5 fruit fly cellular contexts compared by ENCODE assay signal in the genomic region with DNA sequence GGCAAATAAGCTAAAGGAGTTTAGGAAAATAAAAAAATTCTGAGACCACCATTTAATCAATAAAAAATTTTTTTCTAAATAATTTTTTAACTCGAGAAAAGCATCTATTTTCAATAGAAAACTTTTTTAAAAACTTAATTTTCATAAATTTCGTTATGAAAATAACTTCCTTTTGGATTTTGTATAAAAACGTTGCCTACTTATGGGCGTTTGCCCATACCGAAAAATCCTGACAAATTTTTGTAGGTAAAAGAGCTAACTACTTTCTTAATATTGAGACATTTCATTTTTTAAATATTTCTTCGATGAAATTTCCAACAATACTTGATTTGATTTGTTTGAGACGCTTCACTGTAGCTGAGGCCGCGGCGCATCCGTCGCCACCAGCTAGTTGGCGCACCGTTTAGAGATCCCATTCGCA.
TF ChIP-seq lines count a peak whose summit lies in the region.

No protein-coding gene starts in this region.

- TF ChIP-seq CTCF in whole organism, embryonic (GFP tag; optimal IDR thresholded peaks at IDR 0.05; lab: Kevin White, UChicago) = no peak

TF ChIP-seq in whole organism, adult, 20 proteins besides CTCF, POLR2A, EP300 and RAD21:
- TF ChIP-seq Hr96 (GFP tag; optimal IDR thresholded peaks at IDR 0.05; lab: Kevin White, UChicago) (peak; percentile 42), CG7045 (GFP tag; optimal IDR thresholded peaks at IDR 0.05; lab: Kevin White, UChicago) (peak; percentile 46), pad (GFP tag; optimal IDR thresholded peaks at IDR 0.05; lab: Kevin White, UChicago) (no peak), kay (GFP tag; lab: Kevin White, UChicago; ENCODE audit: borderline replicate concordance) (peak; percentile 68), ovo (GFP tag; optimal IDR thresholded peaks at IDR 0.05; lab: Kevin White, UChicago) (no peak), CG5204 (GFP tag; optimal IDR thresholded peaks at IDR 0.05; lab: Kevin White, UChicago) (peak; percentile 74), toe (GFP tag; optimal IDR thresholded peaks at IDR 0.05; lab: Kevin White, UChicago) (peak; percentile 12), CG11617 (GFP tag; optimal IDR thresholded peaks at IDR 0.05; lab: Kevin White, UChicago) (peak; percentile 51), CG7101 (tag; optimal IDR thresholded peaks at IDR 0.05; lab: Kevin White, UChicago) (peak; percentile 25)

TF ChIP-seq in whole organism, embryonic, 481 proteins besides CTCF, POLR2A, EP300 and RAD21 (continues in another document):
- TF ChIP-seq CG10267 (tag; optimal IDR thresholded peaks at IDR 0.05; lab: Kevin White, UChicago) = peak; percentile 38
- 0 out of 2 replicates have a peak, but pooled peaks have one; percentile 27 for TF ChIP-seq bowl (GFP tag; IDR thresholded peaks at IDR 0.05; lab: Robert Waterston, UW)
- no peak for TF ChIP-seq ato (GFP tag; IDR thresholded peaks at IDR 0.05; lab: Robert Waterston, UW; ENCODE audit: partially characterized antibody)
- no peak for TF ChIP-seq vnd (GFP tag; IDR thresholded peaks at IDR 0.05; lab: Robert Waterston, UW; ENCODE audit: partially characterized antibody)
- TF ChIP-seq Scr (GFP tag; IDR thresholded peaks at IDR 0.05; lab: Robert Waterston, UW; ENCODE audit: partially characterized antibody) = no peak
- TF ChIP-seq sd (tag; optimal IDR thresholded peaks at IDR 0.05; lab: Kevin White, UChicago) = no peak
- no peak for TF ChIP-seq CG14667 (GFP tag; IDR thresholded peaks at IDR 0.05; lab: Robert Waterston, UW)
- no peak for TF ChIP-seq Awh (GFP tag; IDR thresholded peaks at IDR 0.05; lab: Robert Waterston, UW)
- TF ChIP-seq abd-A (tag; optimal IDR thresholded peaks at IDR 0.05; lab: Kevin White, UChicago) = no peak
- no peak for TF ChIP-seq slou (GFP tag; optimal IDR thresholded peaks at IDR 0.05; lab: Kevin White, UChicago)
- no peak for TF ChIP-seq twi (tag; optimal IDR thresholded peaks at IDR 0.05; lab: Kevin White, UChicago)
- no peak for TF ChIP-seq CG31224 (GFP tag; IDR thresholded peaks at IDR 0.05; lab: Robert Waterston, UW)
- TF ChIP-seq B-H2 (GFP tag; optimal IDR thresholded peaks at IDR 0.05; lab: Kevin White, UChicago) = no peak
- peak; percentile 67 for TF ChIP-seq CoRest (tag; optimal IDR thresholded peaks at IDR 0.05; lab: Kevin White, UChicago)
- TF ChIP-seq repo (GFP tag; optimal IDR thresholded peaks at IDR 0.05; lab: Kevin White, UChicago) = no peak
- peak; percentile 43 for TF ChIP-seq lmd (GFP tag; IDR thresholded peaks at IDR 0.05; lab: Robert Waterston, UW)
- TF ChIP-seq CG6854 (GFP tag; optimal IDR thresholded peaks at IDR 0.05; lab: Kevin White, UChicago) = no peak
- TF ChIP-seq Hr3 (GFP tag; optimal IDR thresholded peaks at IDR 0.05; lab: Kevin White, UChicago) = peak; percentile 41
- TF ChIP-seq CG34224 (GFP tag; IDR thresholded peaks at IDR 0.05; lab: Robert Waterston, UW; ENCODE audit: partially characterized antibody) = no peak

TF ChIP-seq in whole organism, prepupa, 60 proteins besides CTCF, POLR2A, EP300 and RAD21 (continues in another document):
- TF ChIP-seq Ets21C (GFP tag; optimal IDR thresholded peaks at IDR 0.05; lab: Kevin White, UChicago) (no peak), fd59A (GFP tag; optimal IDR thresholded peaks at IDR 0.05; lab: Kevin White, UChicago) (peak; percentile 65), eg (GFP tag; IDR thresholded peaks at IDR 0.05; lab: Robert Waterston, UW) (peak; percentile 73), Sox102F (GFP tag; optimal IDR thresholded peaks at IDR 0.05; lab: Kevin White, UChicago) (no peak), CG1621 (tag; optimal IDR thresholded peaks at IDR 0.05; lab: Kevin White, UChicago) (no peak), fd85E (GFP tag; optimal IDR thresholded peaks at IDR 0.05; lab: Kevin White, UChicago) (no peak), Ets96B (tag; optimal IDR thresholded peaks at IDR 0.05; lab: Kevin White, UChicago) (peak; percentile 71), dac (GFP tag; optimal IDR thresholded peaks at IDR 0.05; lab: Kevin White, UChicago) (peak; percentile 65), Hr39 (GFP tag; optimal IDR thresholded peaks at IDR 0.05; lab: Kevin White, UChicago) (peak; percentile 31), CG3032 (tag; optimal IDR thresholded peaks at IDR 0.05; lab: Kevin White, UChicago) (peak; percentile 72), CG6854 (GFP tag; optimal IDR thresholded peaks at IDR 0.05; lab: Kevin White, UChicago) (no peak), CG8319 (GFP tag; optimal IDR thresholded peaks at IDR 0.05; lab: Kevin White, UChicago) (peak; percentile 26), achi (GFP tag; optimal IDR thresholded peaks at IDR 0.05; lab: Kevin White, UChicago) (peak; percentile 71), net (GFP tag; optimal IDR thresholded peaks at IDR 0.05; lab: Kevin White, UChicago) (peak; percentile 75), CG10631 (GFP tag; optimal IDR thresholded peaks at IDR 0.05; lab: Kevin White, UChicago) (peak; percentile 73), CG6792 (GFP tag; optimal IDR thresholded peaks at IDR 0.05; lab: Kevin White, UChicago) (peak; percentile 46), CG4318 (GFP tag; optimal IDR thresholded peaks at IDR 0.05; lab: Kevin White, UChicago) (peak; percentile 85), pdm3 (GFP tag; optimal IDR thresholded peaks at IDR 0.05; lab: Kevin White, UChicago) (peak; percentile 75), dsx (GFP tag; optimal IDR thresholded peaks at IDR 0.05; lab: Kevin White, UChicago; ENCODE audit: poor library complexity, severe bottlenecking) (peak; percentile 40), svp (GFP tag; lab: Kevin White, UChicago) (no peak)

TF ChIP-seq in whole organism, pupa, 21 proteins besides CTCF, POLR2A, EP300 and RAD21:
- TF ChIP-seq CG4496 (GFP tag; IDR thresholded peaks at IDR 0.05; lab: Robert Waterston, UW) (peak; percentile 77), CG32121 (GFP tag; IDR thresholded peaks at IDR 0.05; lab: Robert Waterston, UW) (no peak; the same call in 1 of the 2 replicates), CG34367 (tag; optimal IDR thresholded peaks at IDR 0.05; lab: Kevin White, UChicago) (peak; percentile 39), CG12605 (GFP tag; IDR thresholded peaks at IDR 0.05; lab: Robert Waterston, UW) (0 out of 2 replicates have a peak, but pooled peaks have one; percentile 29), Ets98B (GFP tag; IDR thresholded peaks at IDR 0.05; lab: Robert Waterston, UW) (peak; percentile 42), D1 (tag; optimal IDR thresholded peaks at IDR 0.05; lab: Kevin White, UChicago) (peak; percentile 65), CG9948 (tag; optimal IDR thresholded peaks at IDR 0.05; lab: Kevin White, UChicago) (peak; percentile 75), fd96Ca (GFP tag; IDR thresholded peaks at IDR 0.05; lab: Robert Waterston, UW) (0 out of 3 replicates have a peak, but pooled peaks have one; percentile 6), CG13204 (GFP tag; optimal IDR thresholded peaks at IDR 0.05; lab: Kevin White, UChicago) (no peak), CG15710 (tag; optimal IDR thresholded peaks at IDR 0.05; lab: Kevin White, UChicago) (peak; percentile 70), CG10348 (GFP tag; IDR thresholded peaks at IDR 0.05; lab: Robert Waterston, UW) (no peak), CG8159 (tag; optimal IDR thresholded peaks at IDR 0.05; lab: Kevin White, UChicago) (peak; percentile 79), Pif1B (GFP tag; optimal IDR thresholded peaks at IDR 0.05; lab: Kevin White, UChicago) (peak; percentile 74), gl (tag; optimal IDR thresholded peaks at IDR 0.05; lab: Kevin White, UChicago) (peak; percentile 13), CG17806 (tag; optimal IDR thresholded peaks at IDR 0.05; lab: Kevin White, UChicago) (peak; percentile 67), CG8301 (tag; optimal IDR thresholded peaks at IDR 0.05; lab: Kevin White, UChicago) (peak; percentile 78), CG14655 (GFP tag; optimal IDR thresholded peaks at IDR 0.05; lab: Kevin White, UChicago) (peak; percentile 90), EcR (GFP tag; optimal IDR thresholded peaks at IDR 0.05; lab: Kevin White, UChicago) (no peak), Snoo (tag; optimal IDR thresholded peaks at IDR 0.05; lab: Kevin White, UChicago) (no peak), Pif1A (GFP tag; optimal IDR thresholded peaks at IDR 0.05; lab: Kevin White, UChicago) (peak; percentile 77), rn (GFP tag; IDR thresholded peaks at IDR 0.05; lab: Robert Waterston, UW) (no peak; the same call in 1 of the 2 replicates)

TF ChIP-seq in whole organism, wandering third instar larva, 38 proteins besides CTCF, POLR2A, EP300 and RAD21 (continues in another document):
- TF ChIP-seq dmrt93B (GFP tag; optimal IDR thresholded peaks at IDR 0.05; lab: Kevin White, UChicago) = no peak
- TF ChIP-seq Vsx2 (GFP tag; optimal IDR thresholded peaks at IDR 0.05; lab: Kevin White, UChicago; ENCODE audit: partially characterized antibody) = no peak
- TF ChIP-seq woc (GFP tag; optimal IDR thresholded peaks at IDR 0.05; lab: Kevin White, UChicago) = peak; percentile 20
- no peak for TF ChIP-seq jim (GFP tag; optimal IDR thresholded peaks at IDR 0.05; lab: Kevin White, UChicago)
- no peak for TF ChIP-seq Mio (GFP tag; optimal IDR thresholded peaks at IDR 0.05; lab: Kevin White, UChicago)
- TF ChIP-seq OdsH (GFP tag; optimal IDR thresholded peaks at IDR 0.05; lab: Kevin White, UChicago) = no peak
- no peak for TF ChIP-seq rgr (GFP tag; optimal IDR thresholded peaks at IDR 0.05; lab: Kevin White, UChicago)
- no peak for TF ChIP-seq Hnf4 (GFP tag; optimal IDR thresholded peaks at IDR 0.05; lab: Kevin White, UChicago)
- no peak for TF ChIP-seq Hr83 (GFP tag; optimal IDR thresholded peaks at IDR 0.05; lab: Kevin White, UChicago; ENCODE audit: poor library complexity, severe bottlenecking)
- TF ChIP-seq sage (GFP tag; optimal IDR thresholded peaks at IDR 0.05; lab: Kevin White, UChicago) = no peak
- no peak for TF ChIP-seq br (GFP tag; optimal IDR thresholded peaks at IDR 0.05; lab: Kevin White, UChicago)
- TF ChIP-seq Myc (optimal IDR thresholded peaks at IDR 0.05; lab: Kevin White, UChicago) = no peak
- no peak for TF ChIP-seq Dif (GFP tag; optimal IDR thresholded peaks at IDR 0.05; lab: Kevin White, UChicago; ENCODE audit: partially characterized antibody)
- TF ChIP-seq CG32264 (GFP tag; optimal IDR thresholded peaks at IDR 0.05; lab: Kevin White, UChicago) = no peak
- peak; percentile 12 for TF ChIP-seq psq (GFP tag; optimal IDR thresholded peaks at IDR 0.05; lab: Kevin White, UChicago)
- no peak for TF ChIP-seq h (GFP tag; optimal IDR thresholded peaks at IDR 0.05; lab: Kevin White, UChicago)
- no peak for TF ChIP-seq Rel (GFP tag; optimal IDR thresholded peaks at IDR 0.05; lab: Kevin White, UChicago)
- TF ChIP-seq Rel (tag; optimal IDR thresholded peaks at IDR 0.05; lab: Kevin White, UChicago) = no peak
- peak; percentile 32 for TF ChIP-seq sv (GFP tag; optimal IDR thresholded peaks at IDR 0.05; lab: Kevin White, UChicago)
- no peak for TF ChIP-seq brk (GFP tag; optimal IDR thresholded peaks at IDR 0.05; lab: Kevin White, UChicago)
- no peak for TF ChIP-seq pan (optimal IDR thresholded peaks at IDR 0.05; lab: Kevin White, UChicago)
- peak in 1 of 2 experiments; percentile 20 for TF ChIP-seq foxo (GFP tag; optimal IDR thresholded peaks at IDR 0.05; lab: Kevin White, UChicago)
- TF ChIP-seq Dfd (GFP tag; optimal IDR thresholded peaks at IDR 0.05; lab: Kevin White, UChicago) = no peak
- no peak for TF ChIP-seq Abd-B (GFP tag; optimal IDR thresholded peaks at IDR 0.05; lab: Kevin White, UChicago)
- peak; percentile 16 for TF ChIP-seq fru (GFP tag; optimal IDR thresholded peaks at IDR 0.05; lab: Kevin White, UChicago)
